Worm (Caenorhabditis elegans): Measurements from ENCODE around the gene F32A5.4.

DNA sequence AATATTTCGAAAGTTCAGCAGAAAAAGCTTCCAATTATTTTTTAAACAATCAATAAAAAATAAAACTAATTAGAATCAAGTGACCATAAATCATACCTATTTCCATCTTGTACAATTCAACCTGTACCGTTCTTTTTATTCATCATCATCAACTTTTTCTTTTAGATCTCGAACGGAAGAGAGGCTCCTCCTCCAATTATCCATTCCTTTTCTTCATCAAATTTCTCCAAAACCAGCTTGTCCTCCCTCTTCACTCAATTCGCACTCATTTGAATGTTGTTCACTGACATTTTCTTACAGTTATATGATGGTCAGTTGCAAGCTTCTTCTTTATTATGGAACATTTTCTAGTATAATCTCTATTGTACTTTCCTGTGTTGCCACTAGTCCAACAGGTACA is 32.9 kb downstream of the F32A5.4 start, which contains the start of gene C30G12.4:
- TF ChIP-seq tbx-2 (tag; optimal IDR thresholded peaks at IDR 0.05): no peak
- TF ChIP-seq nhr-11 (tag; optimal IDR thresholded peaks at IDR 0.05): no peak
- TF ChIP-seq T23F11.4 (GFP tag; optimal IDR thresholded peaks at IDR 0.05): no peak
- TF ChIP-seq tbx-7 (tag; optimal IDR thresholded peaks at IDR 0.05): no peak
- TF ChIP-seq ets-4 (tag; optimal IDR thresholded peaks at IDR 0.05): no peak
- no peak for TF ChIP-seq hlh-15 (tag; optimal IDR thresholded peaks at IDR 0.05)
- no peak for TF ChIP-seq F13H6.1 (tag; optimal IDR thresholded peaks at IDR 0.05)
- TF ChIP-seq madf-2 (tag; optimal IDR thresholded peaks at IDR 0.05): no peak
- TF ChIP-seq che-1 (tag; optimal IDR thresholded peaks at IDR 0.05): no peak
- no peak for TF ChIP-seq ceh-22 (tag; optimal IDR thresholded peaks at IDR 0.05)
- TF ChIP-seq unc-86 (tag; optimal IDR thresholded peaks at IDR 0.05): no peak
- no peak for TF ChIP-seq fkh-10 (GFP tag; optimal IDR thresholded peaks at IDR 0.05)
